Fruit fly (Drosophila melanogaster) whole organism, adult: ENCODE data around the gene Ipp.

Experiments used
- CG11617 ChIP-seq: fragments of 200-800 bp; sonication (Bioruptor generic); optimal IDR thresholded peaks from 2 replicates; lab custom pipeline; 2017; ENCODE audit warnings: mild to moderate bottlenecking, missing biosample characterization, missing genetic modification reagents, missing genetic modification characterization
- CG7045 ChIP-seq: fragments of 200-800 bp; sonication (Bioruptor generic); optimal IDR thresholded peaks from 2 replicates; lab custom pipeline; 2017; ENCODE audit warnings: missing biosample characterization, mild to moderate bottlenecking, missing genetic modification characterization
- Crg-1 ChIP-seq: fragments of 200-800 bp; sonication (Bioruptor generic); optimal IDR thresholded peaks from 2 replicates; lab custom pipeline; 2016; ENCODE audit warnings: missing biosample characterization, missing genetic modification characterization
- cnc ChIP-seq, 2 experiments: fragments of >200 bp; optimal IDR thresholded peaks; 2 replicates each; lab custom pipeline; 2017
- ovo ChIP-seq: fragments of 200-800 bp; sonication (Bioruptor generic); optimal IDR thresholded peaks from 2 replicates; lab custom pipeline; 2016; ENCODE audit warnings: missing biosample characterization, missing genetic modification characterization

- TF ChIP-seq Crg-1 (GFP tag; lab: Kevin White, UChicago) (no peak), cnc (optimal IDR thresholded peaks at IDR 0.05; lab: Kevin White, UChicago) (no peak), CG11617 (no peak), CG7045 (no peak), ovo (GFP tag; lab: Kevin White, UChicago) (no peak)
Measured at dm6 chr3R:13912008-13912803, 46.4 kb upstream of the Ipp start.
